Fruit fly (Drosophila melanogaster): ENCODE results near the gene lt.

lt gene

dm6 chr2L:22981584-22981983 lies 57.0 kb downstream of the lt start, which contains the start of gene cta (continued):
- no peak for TF ChIP-seq CG15269 (tag; optimal IDR thresholded peaks at IDR 0.05)
- TF ChIP-seq CG18619 (GFP tag; optimal IDR thresholded peaks at IDR 0.05): no peak
- TF ChIP-seq Six4 (GFP tag; optimal IDR thresholded peaks at IDR 0.05): no peak
- no peak for TF ChIP-seq Ada2b (GFP tag; IDR thresholded peaks at IDR 0.05)
- TF ChIP-seq Awh (GFP tag; IDR thresholded peaks at IDR 0.05): no peak
- no peak for TF ChIP-seq sr (GFP tag; IDR thresholded peaks at IDR 0.05)
- no peak for TF ChIP-seq tio (GFP tag; optimal IDR thresholded peaks at IDR 0.05)
- TF ChIP-seq CG15514 (GFP tag; optimal IDR thresholded peaks at IDR 0.05): peak; percentile 93
- peak; percentile 67 for TF ChIP-seq pfk (GFP tag; optimal IDR thresholded peaks at IDR 0.05)
- TF ChIP-seq CG8388 (GFP tag; optimal IDR thresholded peaks at IDR 0.05): no peak
- TF ChIP-seq gce (GFP tag; IDR thresholded peaks at IDR 0.05): no peak
- no peak for TF ChIP-seq CG1602 (GFP tag; optimal IDR thresholded peaks at IDR 0.05)
- TF ChIP-seq al (GFP tag; IDR thresholded peaks at IDR 0.05): no peak
- no peak for TF ChIP-seq CG13424 (tag; optimal IDR thresholded peaks at IDR 0.05)
- TF ChIP-seq Blimp-1 (GFP tag; optimal IDR thresholded peaks at IDR 0.05): no peak
- TF ChIP-seq CG1792 (GFP tag; optimal IDR thresholded peaks at IDR 0.05): no peak
- no peak for TF ChIP-seq CG10654 (GFP tag; optimal IDR thresholded peaks at IDR 0.05)
- no peak for TF ChIP-seq onecut (GFP tag; IDR thresholded peaks at IDR 0.05)
- no peak for TF ChIP-seq stc (GFP tag; IDR thresholded peaks at IDR 0.05)
- TF ChIP-seq CG9609 (GFP tag; optimal IDR thresholded peaks at IDR 0.05): no peak
- no peak for TF ChIP-seq CG17385 (GFP tag; optimal IDR thresholded peaks at IDR 0.05)
- TF ChIP-seq stwl (tag; optimal IDR thresholded peaks at IDR 0.05): no peak
- TF ChIP-seq B-H1 (GFP tag; IDR thresholded peaks at IDR 0.05): no peak
- no peak for TF ChIP-seq Ssrp (tag; optimal IDR thresholded peaks at IDR 0.05)
- no peak for TF ChIP-seq CG5245 (GFP tag; optimal IDR thresholded peaks at IDR 0.05)
- TF ChIP-seq nmo (GFP tag; optimal IDR thresholded peaks at IDR 0.05): peak; percentile 66
- no peak for TF ChIP-seq CHES-1-like (GFP tag; optimal IDR thresholded peaks at IDR 0.05)
- TF ChIP-seq Scr (GFP tag; IDR thresholded peaks at IDR 0.05; ENCODE audit: partially characterized antibody): no peak
- no peak for TF ChIP-seq CG17328 (GFP tag; IDR thresholded peaks at IDR 0.05)
- TF ChIP-seq Doc2 (GFP tag; IDR thresholded peaks at IDR 0.05): no peak
- no peak for TF ChIP-seq wdn (GFP tag; IDR thresholded peaks at IDR 0.05)
- no peak for TF ChIP-seq ase (GFP tag; IDR thresholded peaks at IDR 0.05)
- no peak for TF ChIP-seq CG14441 (GFP tag; IDR thresholded peaks at IDR 0.05)
- no peak for TF ChIP-seq nerfin-1 (tag; optimal IDR thresholded peaks at IDR 0.05)
- no peak for TF ChIP-seq sug (tag; optimal IDR thresholded peaks at IDR 0.05)
- TF ChIP-seq Dip3 (GFP tag; optimal IDR thresholded peaks at IDR 0.05): no peak
- peak; percentile 13 for TF ChIP-seq CG3995 (GFP tag; optimal IDR thresholded peaks at IDR 0.05)
- no peak for TF ChIP-seq HLH3B (GFP tag; IDR thresholded peaks at IDR 0.05)
- no peak for TF ChIP-seq zfh1 (GFP tag; IDR thresholded peaks at IDR 0.05)
- TF ChIP-seq crp (GFP tag; optimal IDR thresholded peaks at IDR 0.05): no peak
- TF ChIP-seq pan (optimal IDR thresholded peaks at IDR 0.05): no peak
- no peak for TF ChIP-seq pan (GFP tag; optimal IDR thresholded peaks at IDR 0.05 in 1 of 2, IDR thresholded peaks at IDR 0.05 in 1 of 2)
- no peak for TF ChIP-seq CG12744 (GFP tag; optimal IDR thresholded peaks at IDR 0.05)
- no peak for TF ChIP-seq Hr39 (optimal IDR thresholded peaks at IDR 0.05)
- no peak for TF ChIP-seq h (optimal IDR thresholded peaks at IDR 0.05)
- no peak for TF ChIP-seq CG16779 (GFP tag; IDR thresholded peaks at IDR 0.05)
- TF ChIP-seq YL-1 (GFP tag; optimal IDR thresholded peaks at IDR 0.05): no peak
- no peak for TF ChIP-seq Dp (GFP tag; optimal IDR thresholded peaks at IDR 0.05)
- TF ChIP-seq Hr78 (GFP tag; optimal IDR thresholded peaks at IDR 0.05): peak in 1 of 2 experiments; percentile 1
- no peak for TF ChIP-seq CG31365 (tag; optimal IDR thresholded peaks at IDR 0.05)
- TF ChIP-seq CG4820 (GFP tag; optimal IDR thresholded peaks at IDR 0.05): no peak
- TF ChIP-seq CG17802 (tag; optimal IDR thresholded peaks at IDR 0.05): peak; percentile 99
- peak in 1 of 2 experiments; percentile 63 for TF ChIP-seq eve (GFP tag; optimal IDR thresholded peaks at IDR 0.05)

Data from whole organism, embryonic.